Fruit fly (Drosophila melanogaster): ENCODE measurements around the gene Dab.

dm6 chr3L:16766901-16767300 is 55.0 kb downstream of the Dab start:
- TF ChIP-seq Dfd (GFP tag; optimal IDR thresholded peaks at IDR 0.05) = no peak
- no peak for TF ChIP-seq usp (GFP tag; optimal IDR thresholded peaks at IDR 0.05)
- no peak for TF ChIP-seq dmrt93B (GFP tag; optimal IDR thresholded peaks at IDR 0.05)
- no peak for TF ChIP-seq pan (optimal IDR thresholded peaks at IDR 0.05)
- TF ChIP-seq Mio (GFP tag; optimal IDR thresholded peaks at IDR 0.05) = no peak
- TF ChIP-seq CrebA (GFP tag; optimal IDR thresholded peaks at IDR 0.05; ENCODE audit: borderline replicate concordance) = no peak
- TF ChIP-seq fru (GFP tag; optimal IDR thresholded peaks at IDR 0.05) = no peak
